Worm (Caenorhabditis elegans): ENCODE results near the gene enpl-1.

enpl-1 gene

ce11 chrIV:11109771-11110170, 9.3 kb upstream of the enpl-1 start, which contains the start of gene pigk-1 (continued):
- TF ChIP-seq nhr-90 (tag; optimal IDR thresholded peaks at IDR 0.05) (no peak), Y53G8AR.9 (GFP tag; conservative IDR thresholded peaks at IDR 0.05) (peak; percentile 24; the same call in 1 of the 2 replicates), nhr-179 (tag; optimal IDR thresholded peaks at IDR 0.05) (no peak), tbx-9 (tag; optimal IDR thresholded peaks at IDR 0.05; ENCODE audit: borderline replicate concordance) (no peak), ama-1 (optimal IDR thresholded peaks at IDR 0.05) (no peak), ama-1 (GFP tag; optimal IDR thresholded peaks at IDR 0.05) (peak in 1 of 2 experiments; percentile 30), snpc-1.3 (tag; optimal IDR thresholded peaks at IDR 0.05; ENCODE audit: insufficient read depth) (peak; percentile 43), lsl-1 (GFP tag; optimal IDR thresholded peaks at IDR 0.05) (peak; percentile 44), hlh-12 (tag; optimal IDR thresholded peaks at IDR 0.05) (no peak), snpc-4 (GFP tag; optimal IDR thresholded peaks at IDR 0.05) (no peak), snpc-4 (tag; optimal IDR thresholded peaks at IDR 0.05) (peak in 2 of 4 experiments; percentile 10 to 41), ceh-40 (GFP tag; IDR thresholded peaks at IDR 0.05) (no peak), bed-1 (GFP tag; IDR thresholded peaks at IDR 0.05) (peak; percentile 69; the same call in 1 of the 2 replicates), snpc-1.1 (tag; optimal IDR thresholded peaks at IDR 0.05; ENCODE audit: insufficient read depth) (no peak), nfya-2 (GFP tag; IDR thresholded peaks at IDR 0.05) (peak; percentile 71; the same call in 1 of the 2 replicates), let-526 (GFP tag; IDR thresholded peaks at IDR 0.05) (no peak), xnd-1 (tag; optimal IDR thresholded peaks at IDR 0.05) (peak; percentile 40), lag-1 (GFP tag; IDR thresholded peaks at IDR 0.05) (no peak), rpc-1 (optimal IDR thresholded peaks at IDR 0.05) (no peak), rpc-1 (tag; optimal IDR thresholded peaks at IDR 0.05) (no peak), ztf-26 (tag; optimal IDR thresholded peaks at IDR 0.05) (no peak), unc-130 (GFP tag; optimal IDR thresholded peaks at IDR 0.05) (peak; percentile 34), ztf-25 (GFP tag; IDR thresholded peaks at IDR 0.05) (no peak), aptf-2 (GFP tag; conservative IDR thresholded peaks at IDR 0.05) (no peak), hmg-20 (GFP tag; IDR thresholded peaks at IDR 0.05) (no peak), tlf-1 (GFP tag; optimal IDR thresholded peaks at IDR 0.05) (peak; percentile 29), nhr-120 (GFP tag; IDR thresholded peaks at IDR 0.05) (no peak), ztf-22 (GFP tag; optimal IDR thresholded peaks at IDR 0.05) (no peak), hsf-1 (GFP tag; IDR thresholded peaks at IDR 0.05) (peak; percentile 77), aptf-3 (GFP tag; IDR thresholded peaks at IDR 0.05) (peak; percentile 17; the same call in 1 of the 2 replicates), let-607 (tag; optimal IDR thresholded peaks at IDR 0.05) (no peak), hmg-1.2 (GFP tag; IDR thresholded peaks at IDR 0.05) (peak; percentile 37; the same call in 1 of the 2 replicates), ceh-27 (GFP tag; optimal IDR thresholded peaks at IDR 0.05) (peak; percentile 2), F39B2.1 (GFP tag; IDR thresholded peaks at IDR 0.05) (peak; percentile 83), F37B4.10 (GFP tag; IDR thresholded peaks at IDR 0.05) (no peak), egl-18 (GFP tag; IDR thresholded peaks at IDR 0.05) (no peak), tbp1 (GFP tag; optimal IDR thresholded peaks at IDR 0.05) (peak; percentile 50), ZK185.1 (tag; optimal IDR thresholded peaks at IDR 0.05; ENCODE audit: poor library complexity, severe bottlenecking) (peak; percentile 30), B0336.3 (GFP tag; IDR thresholded peaks at IDR 0.05) (peak; percentile 88), rcor-1 (GFP tag; IDR thresholded peaks at IDR 0.05) (peak; percentile 66; the same call in 1 of the 2 replicates), madf-3 (GFP tag; IDR thresholded peaks at IDR 0.05) (peak; percentile 81), K11D2.4 (GFP tag; IDR thresholded peaks at IDR 0.05) (no peak), efl-1 (GFP tag; optimal IDR thresholded peaks at IDR 0.05) (peak; percentile 18), madf-6 (GFP tag; IDR thresholded peaks at IDR 0.05) (peak; percentile 82), athp-1 (tag; optimal IDR thresholded peaks at IDR 0.05) (peak; percentile 28), sdz-38 (tag; optimal IDR thresholded peaks at IDR 0.05) (no peak), nhr-27 (tag; optimal IDR thresholded peaks at IDR 0.05) (no peak), T26A5.8 (tag; optimal IDR thresholded peaks at IDR 0.05) (peak; percentile 48), ceh-58 (GFP tag; IDR thresholded peaks at IDR 0.05) (0 out of 2 replicates have a peak, but pooled peaks have one; percentile 76), hrde-1 (tag; optimal IDR thresholded peaks at IDR 0.05; ENCODE audit: borderline replicate concordance) (no peak)

All from whole organism, young adult.